Worm (Caenorhabditis elegans): Measurements from ENCODE around the gene Y110A2AL.6.

Y110A2AL.6 gene

DNA sequence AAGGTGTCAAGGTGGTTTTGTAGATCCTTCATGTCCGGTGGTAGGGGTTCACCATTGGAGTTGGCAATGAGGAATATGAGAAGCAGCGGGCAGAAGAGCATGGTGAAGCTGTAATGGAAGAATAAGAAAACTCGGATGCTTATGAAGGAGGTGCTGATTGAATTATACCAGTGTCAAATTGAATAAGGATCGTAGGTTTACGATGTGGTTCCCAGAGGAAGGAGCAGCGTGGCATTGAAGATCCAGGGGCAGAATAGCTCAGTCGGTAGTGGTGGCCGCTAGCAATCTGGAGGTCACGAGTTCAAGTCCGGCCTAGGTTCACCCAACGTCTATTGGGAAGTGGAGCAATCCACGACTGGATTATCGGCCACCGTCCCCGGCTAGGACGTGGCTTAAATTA, at the start of gene Y110A2AL.6:
Y110A2AL.6 (minus strand) TSS at position 101 of the 400 bp plus-strand sequence.
- TF ChIP-seq zag-1 (tag; optimal IDR thresholded peaks at IDR 0.05) (no peak), mab-5 (tag; optimal IDR thresholded peaks at IDR 0.05) (no peak), nhr-25 (tag; optimal IDR thresholded peaks at IDR 0.05) (no peak), nhr-77 (tag; optimal IDR thresholded peaks at IDR 0.05) (no peak), aly-2 (tag; optimal IDR thresholded peaks at IDR 0.05) (no peak), dmd-4 (tag; optimal IDR thresholded peaks at IDR 0.05) (no peak), unc-62 (GFP tag; optimal IDR thresholded peaks at IDR 0.05) (no peak), nhr-6 (tag; optimal IDR thresholded peaks at IDR 0.05) (no peak), nhr-12 (tag; optimal IDR thresholded peaks at IDR 0.05) (no peak), egl-27 (tag; optimal IDR thresholded peaks at IDR 0.05) (no peak), elt-3 (tag; optimal IDR thresholded peaks at IDR 0.05) (no peak), ZK546.5 (tag; optimal IDR thresholded peaks at IDR 0.05) (no peak), ceh-82 (tag; optimal IDR thresholded peaks at IDR 0.05) (no peak), nhr-11 (tag; optimal IDR thresholded peaks at IDR 0.05) (no peak), lin-13 (GFP tag; optimal IDR thresholded peaks at IDR 0.05) (no peak), nhr-10 (tag; optimal IDR thresholded peaks at IDR 0.05) (no peak)

- peak; percentile 90 for TF ChIP-seq F13H6.1 (tag; optimal IDR thresholded peaks at IDR 0.05)
- TF ChIP-seq nhr-23 (tag; optimal IDR thresholded peaks at IDR 0.05), result no peak
- TF ChIP-seq lin-39 (tag; optimal IDR thresholded peaks at IDR 0.05), result no peak
- peak; percentile 10 for TF ChIP-seq R02D3.7 (tag; optimal IDR thresholded peaks at IDR 0.05)
- TF ChIP-seq unc-39 (tag; optimal IDR thresholded peaks at IDR 0.05), result no peak
- peak in 1 of 2 experiments; percentile 10 for TF ChIP-seq mdl-1 (tag; optimal IDR thresholded peaks at IDR 0.05)
- peak; percentile 63 for TF ChIP-seq nhr-129 (tag; optimal IDR thresholded peaks at IDR 0.05)
- peak; percentile 53 for TF ChIP-seq ztf-4 (tag; optimal IDR thresholded peaks at IDR 0.05)
- peak; percentile 87 for TF ChIP-seq gmeb-1 (tag; optimal IDR thresholded peaks at IDR 0.05)
- no peak for TF ChIP-seq mbf-1 (tag; optimal IDR thresholded peaks at IDR 0.05)
- peak; percentile 50 for TF ChIP-seq Y55F3AM.14 (GFP tag; optimal IDR thresholded peaks at IDR 0.05)
- peak; percentile 78 for TF ChIP-seq lin-11 (tag; optimal IDR thresholded peaks at IDR 0.05)
- TF ChIP-seq nhr-6 (tag; optimal IDR thresholded peaks at IDR 0.05), result peak; percentile 14
- peak; percentile 62 for TF ChIP-seq nhr-10 (tag; optimal IDR thresholded peaks at IDR 0.05)
- no peak for TF ChIP-seq ztf-11 (tag; optimal IDR thresholded peaks at IDR 0.05)
- TF ChIP-seq nhr-237 (tag; optimal IDR thresholded peaks at IDR 0.05), result no peak
- TF ChIP-seq nhr-12 (tag; optimal IDR thresholded peaks at IDR 0.05), result peak; percentile 56
- peak; percentile 87 for TF ChIP-seq nhr-21 (tag; optimal IDR thresholded peaks at IDR 0.05)
- no peak for TF ChIP-seq skn-1 (tag; optimal IDR thresholded peaks at IDR 0.05)
- no peak for TF ChIP-seq ama-1 (optimal IDR thresholded peaks at IDR 0.05)
- TF ChIP-seq alr-1 (tag; optimal IDR thresholded peaks at IDR 0.05), result no peak
- TF ChIP-seq ZK546.5 (tag; optimal IDR thresholded peaks at IDR 0.05), result no peak
- no peak for TF ChIP-seq blmp-1 (tag; optimal IDR thresholded peaks at IDR 0.05; ENCODE audit: insufficient read depth)
- TF ChIP-seq lsy-2 (tag; optimal IDR thresholded peaks at IDR 0.05), result peak; percentile 88 to 91
- no peak for TF ChIP-seq elt-3 (tag; optimal IDR thresholded peaks at IDR 0.05)
- TF ChIP-seq crh-2 (tag; optimal IDR thresholded peaks at IDR 0.05), result peak; percentile 87
- 0 out of 2 replicates have a peak, but pooled peaks have one; percentile 56 for TF ChIP-seq ztf-1 (GFP tag; conservative IDR thresholded peaks at IDR 0.05)
- TF ChIP-seq dmd-4 (tag; optimal IDR thresholded peaks at IDR 0.05), result no peak
- peak; percentile 60 for TF ChIP-seq snpc-4 (tag; optimal IDR thresholded peaks at IDR 0.05)
- TF ChIP-seq fos-1 (tag; optimal IDR thresholded peaks at IDR 0.05), result peak; percentile 85
- peak; percentile 87 for TF ChIP-seq C34F6.9 (tag; optimal IDR thresholded peaks at IDR 0.05)
- TF ChIP-seq nhr-25 (tag; optimal IDR thresholded peaks at IDR 0.05), result peak; percentile 88
- TF ChIP-seq zag-1 (tag; optimal IDR thresholded peaks at IDR 0.05), result peak; percentile 66
- peak; percentile 48 for TF ChIP-seq ceh-82 (tag; optimal IDR thresholded peaks at IDR 0.05)
- TF ChIP-seq mab-5 (tag; optimal IDR thresholded peaks at IDR 0.05), result peak; percentile 61
- no peak for TF ChIP-seq peb-1 (tag; optimal IDR thresholded peaks at IDR 0.05)
- TF ChIP-seq aly-2 (tag; optimal IDR thresholded peaks at IDR 0.05), result no peak
- peak; percentile 61 for TF ChIP-seq egl-27 (tag; optimal IDR thresholded peaks at IDR 0.05)
- TF ChIP-seq lin-13 (GFP tag; optimal IDR thresholded peaks at IDR 0.05), result peak; percentile 95
- TF ChIP-seq elt-1 (tag; optimal IDR thresholded peaks at IDR 0.05), result no peak
- no peak for TF ChIP-seq unc-62 (GFP tag; optimal IDR thresholded peaks at IDR 0.05)
- TF ChIP-seq nhr-77 (tag; optimal IDR thresholded peaks at IDR 0.05), result peak; percentile 73
- TF ChIP-seq nhr-11 (tag; optimal IDR thresholded peaks at IDR 0.05), result no peak
- peak; percentile 83 for TF ChIP-seq sem-4 (tag; optimal IDR thresholded peaks at IDR 0.05)
- TF ChIP-seq sma-3 (GFP tag; optimal IDR thresholded peaks at IDR 0.05), result peak; percentile 93
- TF ChIP-seq sma-9 (GFP tag; optimal IDR thresholded peaks at IDR 0.05), result peak; percentile 94
- TF ChIP-seq sma-9 (tag; optimal IDR thresholded peaks at IDR 0.05), result no peak
- peak; percentile 94 for TF ChIP-seq unc-55 (GFP tag; optimal IDR thresholded peaks at IDR 0.05)
- TF ChIP-seq ceh-16 (tag; optimal IDR thresholded peaks at IDR 0.05), result peak; percentile 73
Observed at ce11 chrII:2888957-2889630, 47.7 kb upstream of the Y110A2AL.6 start, which contains the start of gene pinn-1. TSS of gene pinn-1 (minus strand) at chrII:2889007.
